Worm (Caenorhabditis elegans) whole organism, early embryonic: ENCODE results near the gene C27D8.3.

ENCODE experiments used
- ama-1 ChIP-seq: fragments of 150-350 bp; optimal IDR thresholded peaks from 2 replicates; lab custom pipeline; 2014
- scrt-1 ChIP-seq: fragments of 200-800 bp; sonication (Bioruptor generic); IDR thresholded peaks from 2 replicates; pipeline ENCODE4 v1.3.6; 2022; ENCODE audit warnings: missing genetic modification characterization, missing compliant biosample characterization

- TF ChIP-seq ama-1 (lab: Kevin White, UChicago) = no peak
- TF ChIP-seq scrt-1 (GFP tag; lab: Robert Waterston, UW) = no peak
These were observed 37.2 kb upstream of the C27D8.3 start for ce11 chrIV:12748760-12749159.
